Worm (Caenorhabditis elegans) whole organism, L4 larva: ENCODE data around the gene F54C4.4.

Experiments used
- F10B5.3 ChIP-seq: sonication (generic microtip); optimal IDR thresholded peaks from 2 replicates; lab custom pipeline; 2016; ENCODE audit warnings: mild to moderate bottlenecking, missing genetic modification characterization, missing compliant biosample characterization
- Y5F2A.4 ChIP-seq: fragments of 200-800 bp; sonication (Bioruptor generic); optimal IDR thresholded peaks from 2 replicates; lab custom pipeline; 2018; ENCODE audit warnings: mild to moderate bottlenecking, missing genetic modification characterization, missing compliant biosample characterization
- ZK337.2 ChIP-seq: fragments of 200-800 bp; sonication (Bioruptor generic); IDR thresholded peaks from 2 replicates; pipeline ENCODE4 v1.3.6; 2022; ENCODE audit warnings: missing genetic modification reagents, missing genetic modification characterization, missing compliant biosample characterization
- aha-1 ChIP-seq: fragments of 150-350 bp; peaks from one replicate; lab custom pipeline; 2014; ENCODE audit warnings: missing biosample characterization, missing genetic modification characterization
- aly-2 ChIP-seq: sonication (generic microtip); optimal IDR thresholded peaks from 2 replicates; lab custom pipeline; 2018; ENCODE audit warnings: missing biosample characterization, missing genetic modification characterization
- ama-1 ChIP-seq: fragments of 150-350 bp; optimal IDR thresholded peaks from 2 replicates; lab custom pipeline; 2014; ENCODE audit warnings: inconsistent platforms, mixed read lengths
- ceh-20 ChIP-seq: fragments of 200-800 bp; sonication (Bioruptor generic); IDR thresholded peaks from 2 replicates; pipeline ENCODE4 v1.3.6; 2022; ENCODE audit warnings: missing genetic modification reagents, missing genetic modification characterization, missing compliant biosample characterization
- ceh-28 ChIP-seq: fragments of 150-350 bp; optimal IDR thresholded peaks from 2 replicates; lab custom pipeline; 2014; ENCODE audit warnings: missing biosample characterization, missing genetic modification reagents, missing genetic modification characterization
- ceh-82 ChIP-seq: sonication (generic microtip); optimal IDR thresholded peaks from 2 replicates; lab custom pipeline; 2017; ENCODE audit warnings: missing biosample characterization, missing genetic modification characterization
- daf-12 ChIP-seq: fragments of 150-350 bp; optimal IDR thresholded peaks from 2 replicates; lab custom pipeline; 2014; ENCODE audit warnings: missing biosample characterization, missing genetic modification reagents, missing genetic modification characterization
- daf-16 ChIP-seq, 3 experiments: sonication (generic microtip); optimal IDR thresholded peaks; 2 replicates each; lab custom pipeline; 2016 to 2017; ENCODE audit warnings: missing genetic modification characterization in 3 of 3, missing genetic modification reagents in 3 of 3, mild to moderate bottlenecking in 2 of 3, missing compliant biosample characterization in 2 of 3, missing biosample characterization in 1 of 3, moderate library complexity in 1 of 3
- dpl-1 ChIP-seq: fragments of 150-350 bp; optimal IDR thresholded peaks from 2 replicates; lab custom pipeline; 2014; ENCODE audit warnings: missing biosample characterization, missing genetic modification reagents, missing genetic modification characterization
- duxl-1 ChIP-seq: sonication (generic microtip); optimal IDR thresholded peaks from 2 replicates; lab custom pipeline; 2016; ENCODE audit warnings: mild to moderate bottlenecking, missing genetic modification characterization, moderate library complexity, missing compliant biosample characterization; ENCODE audit not compliant: poor library complexity
- dve-1 ChIP-seq: sonication (generic microtip); optimal IDR thresholded peaks from 2 replicates; lab custom pipeline; 2017; ENCODE audit warnings: antibody characterized with exemption, mild to moderate bottlenecking, missing genetic modification characterization, missing compliant biosample characterization; ENCODE audit not compliant: insufficient read depth
- fkh-10 ChIP-seq: fragments of 150-350 bp; optimal IDR thresholded peaks from 2 replicates; lab custom pipeline; 2014; ENCODE audit warnings: missing biosample characterization, missing genetic modification reagents, missing genetic modification characterization
- gei-8 ChIP-seq: fragments of 200-800 bp; sonication (Bioruptor generic); optimal IDR thresholded peaks from 2 replicates; lab custom pipeline; 2018; ENCODE audit warnings: mild to moderate bottlenecking, missing genetic modification characterization, missing compliant biosample characterization
- hlh-30 ChIP-seq: sonication (generic microtip); optimal IDR thresholded peaks from 2 replicates; lab custom pipeline; 2017; ENCODE audit warnings: antibody characterized with exemption, mild to moderate bottlenecking, missing genetic modification characterization, missing compliant biosample characterization; ENCODE audit not compliant: insufficient read depth
- jun-1 ChIP-seq: fragments of 150-350 bp; optimal IDR thresholded peaks from 2 replicates; lab custom pipeline; 2014; ENCODE audit warnings: missing biosample characterization, missing genetic modification reagents, missing genetic modification characterization
- lim-7 ChIP-seq: fragments of 200-800 bp; sonication (Bioruptor generic); IDR thresholded peaks from 2 replicates; pipeline ENCODE4 v1.3.6; 2022; ENCODE audit warnings: missing genetic modification characterization, missing compliant biosample characterization
- lin-1 ChIP-seq: fragments of 200-800 bp; sonication (Bioruptor generic); IDR thresholded peaks from 2 replicates; pipeline ENCODE4 v1.3.6; 2022; ENCODE audit warnings: missing genetic modification reagents, missing genetic modification characterization, missing compliant biosample characterization
- lir-3 ChIP-seq: sonication (generic microtip); optimal IDR thresholded peaks from 2 replicates; lab custom pipeline; 2016; ENCODE audit warnings: mild to moderate bottlenecking, missing genetic modification characterization, missing compliant biosample characterization
- lsy-2 ChIP-seq, 2 experiments: fragments of 150-350 bp in 1 of 2; sonication (generic microtip) in 1 of 2; optimal IDR thresholded peaks; 2 replicates each; lab custom pipeline; 2014 to 2017; ENCODE audit warnings: missing biosample characterization in 2 of 2, missing genetic modification characterization in 2 of 2
- nhr-11 ChIP-seq: fragments of 150-350 bp; optimal IDR thresholded peaks from 2 replicates; lab custom pipeline; 2014; ENCODE audit warnings: missing biosample characterization, missing genetic modification characterization
- nhr-28 ChIP-seq: fragments of 150-350 bp; optimal IDR thresholded peaks from 2 replicates; lab custom pipeline; 2014; ENCODE audit warnings: missing biosample characterization, missing genetic modification characterization
- php-3 ChIP-seq: fragments of 200-800 bp; sonication (Bioruptor generic); IDR thresholded peaks from 2 replicates; pipeline ENCODE4 v1.3.6; 2022; ENCODE audit warnings: missing genetic modification reagents, missing genetic modification characterization, missing compliant biosample characterization
- pqm-1 ChIP-seq: sonication (generic microtip); optimal IDR thresholded peaks from 2 replicates; lab custom pipeline; 2017; ENCODE audit warnings: missing biosample characterization, missing genetic modification characterization
- rbr-2 ChIP-seq: sonication (generic microtip); optimal IDR thresholded peaks from 2 replicates; lab custom pipeline; 2016; ENCODE audit warnings: missing genotype, missing genetic modification characterization, missing compliant biosample characterization
- tra-1 ChIP-seq: fragments of 200-800 bp; sonication (Bioruptor generic); IDR thresholded peaks from 2 replicates; pipeline ENCODE4 v1.3.6; 2022; ENCODE audit warnings: missing genetic modification reagents, missing genetic modification characterization, missing compliant biosample characterization
- unc-130 ChIP-seq: sonication (generic microtip); optimal IDR thresholded peaks from 2 replicates; lab custom pipeline; 2016; ENCODE audit warnings: missing genetic modification reagents, missing genetic modification characterization, missing compliant biosample characterization
- unc-39 ChIP-seq: sonication (generic microtip); optimal IDR thresholded peaks from 2 replicates; lab custom pipeline; 2017; ENCODE audit warnings: missing biosample characterization, missing genetic modification characterization
- unc-62 ChIP-seq, 3 experiments: fragments of 150-350 bp in 1 of 3; sonication (generic microtip); optimal IDR thresholded peaks in 2 of 3; peaks in 1 of 3; 1 replicate in 1 of 3; 2 replicates in 2 of 3; lab custom pipeline; 2014 to 2017; ENCODE audit warnings: missing biosample characterization in 3 of 3, missing genetic modification characterization in 3 of 3, missing genetic modification reagents in 3 of 3, missing genotype in 1 of 3
- zfp-3 ChIP-seq: fragments of 200-800 bp; sonication (Bioruptor generic); conservative IDR thresholded peaks from 2 replicates; pipeline ENCODE4 v1.3.6; 2022; ENCODE audit warnings: missing genetic modification reagents, missing genetic modification characterization, missing compliant biosample characterization
- zip-11 ChIP-seq: fragments of 200-800 bp; sonication (Bioruptor generic); IDR thresholded peaks from 2 replicates; pipeline ENCODE4 v1.3.6; 2022; ENCODE audit warnings: missing genetic modification characterization, missing compliant biosample characterization
- zip-2 ChIP-seq: fragments of 150-350 bp; optimal IDR thresholded peaks from 2 replicates; lab custom pipeline; 2014; ENCODE audit warnings: missing biosample characterization, missing genetic modification characterization
- ztf-7 ChIP-seq: fragments of 150-350 bp; optimal IDR thresholded peaks from 2 replicates; lab custom pipeline; 2014; ENCODE audit warnings: missing biosample characterization, missing genetic modification characterization

The F54C4.4 gene

DNA sequence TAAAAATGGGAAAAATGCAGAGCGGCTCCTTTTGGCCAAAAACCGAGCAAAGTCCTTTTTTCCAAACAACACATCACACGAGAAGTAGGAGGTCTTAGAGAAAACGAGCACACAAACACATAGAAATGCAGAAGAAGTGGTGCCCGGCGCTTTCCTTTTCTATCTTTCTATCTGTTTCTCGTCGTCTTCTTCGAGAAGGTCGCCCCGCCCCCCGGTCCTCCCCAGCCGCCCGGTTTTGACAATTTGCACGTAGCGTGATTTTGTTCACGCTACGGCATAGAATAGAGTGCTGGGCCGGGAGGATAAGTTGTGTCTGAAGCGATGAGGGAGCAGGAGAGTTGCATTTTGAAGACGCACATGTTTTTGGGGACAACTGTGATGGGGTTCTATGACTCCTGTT is 20.2 kb downstream of the F54C4.4 start (continued):
- no peak for TF ChIP-seq F10B5.3 (tag; lab: Kevin White, UChicago)

DNA sequence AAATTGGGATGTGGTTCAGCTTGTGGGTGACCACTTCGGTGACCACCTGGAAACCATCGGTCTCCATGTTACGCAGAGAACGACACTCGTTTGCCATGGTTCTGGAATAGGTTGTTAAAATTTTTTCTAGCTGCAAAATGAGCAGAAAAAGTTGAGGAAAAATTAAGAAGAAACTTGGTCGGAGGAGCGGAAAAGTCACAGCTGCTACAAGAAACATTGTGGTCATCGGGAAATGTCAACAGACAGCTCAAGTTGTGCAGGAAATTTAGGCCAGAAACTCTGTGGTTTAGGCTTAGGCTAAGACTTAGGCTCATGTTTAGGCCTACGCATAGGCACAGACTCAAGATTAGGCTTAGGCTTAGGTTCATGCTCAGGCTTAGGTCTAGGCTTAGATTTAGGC is 21.0 kb downstream of the F54C4.4 start, which contains the start of gene pck-1:
Gene pck-1 (minus strand): TSS at position 101 of the 400 bp plus-strand sequence.
- TF ChIP-seq lir-3 (no peak), dpl-1 (GFP tag; lab: Kevin White, UChicago) (no peak), rbr-2 (tag; lab: Kevin White, UChicago) (no peak), zip-11 (no peak), zip-2 (no peak), nhr-28 (tag; lab: Kevin White, UChicago) (peak; percentile 34), pqm-1 (tag; lab: Kevin White, UChicago) (no peak), F10B5.3 (tag; lab: Kevin White, UChicago) (no peak), ama-1 (lab: Kevin White, UChicago) (peak; percentile 15), duxl-1 (tag; lab: Kevin White, UChicago) (no peak), lim-7 (no peak), unc-39 (no peak), aly-2 (tag; lab: Kevin White, UChicago) (no peak), lsy-2 (tag; optimal IDR thresholded peaks at IDR 0.05; lab: Kevin White, UChicago) (no peak), nhr-11 (peak; percentile 7)

DNA sequence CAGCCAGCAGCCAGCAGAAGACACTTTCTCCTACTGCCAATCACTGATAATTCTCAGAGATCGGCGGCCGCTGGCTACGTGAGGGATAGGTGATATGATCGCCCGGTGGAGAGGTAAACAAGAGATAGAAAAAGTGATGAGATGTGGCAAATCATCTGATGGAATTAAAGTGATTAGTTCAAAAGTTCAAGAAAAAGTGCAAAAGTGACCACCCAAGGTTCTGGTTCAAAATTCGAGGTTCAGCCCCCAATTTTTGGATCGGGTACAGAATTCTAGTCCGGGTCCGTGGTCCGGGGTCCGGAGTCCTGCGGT is 21.6 kb downstream of the F54C4.4 start:
- TF ChIP-seq aha-1 (tag; lab: Kevin White, UChicago), result peak; percentile 46
- TF ChIP-seq fkh-10 (GFP tag; lab: Kevin White, UChicago), result no peak
- no peak for TF ChIP-seq lsy-2 (tag; optimal IDR thresholded peaks at IDR 0.05; lab: Kevin White, UChicago)
- TF ChIP-seq lin-1 (GFP tag; lab: Robert Waterston, UW), result no peak
- no peak for TF ChIP-seq dve-1 (tag; lab: Kevin White, UChicago)
- TF ChIP-seq ceh-20, result no peak
- TF ChIP-seq daf-12 (tag; lab: Kevin White, UChicago), result no peak
- TF ChIP-seq gei-8 (GFP tag; lab: Kevin White, UChicago), result no peak
- TF ChIP-seq jun-1 (tag; lab: Kevin White, UChicago), result no peak
- TF ChIP-seq tra-1 (GFP tag; lab: Robert Waterston, UW), result no peak
- peak; percentile 1 for TF ChIP-seq hlh-30 (tag; lab: Kevin White, UChicago)
- peak in 1 of 2 experiments; percentile 49 for TF ChIP-seq unc-62 (GFP tag; optimal IDR thresholded peaks at IDR 0.05 in 1 of 2; lab: Kevin White, UChicago)
- no peak for TF ChIP-seq unc-62 (tag; optimal IDR thresholded peaks at IDR 0.05; lab: Kevin White, UChicago)
- TF ChIP-seq unc-130 (GFP tag; lab: Kevin White, UChicago), result no peak
- no peak for TF ChIP-seq php-3 (GFP tag; lab: Robert Waterston, UW)
- TF ChIP-seq ztf-7 (tag; lab: Kevin White, UChicago), result no peak
- TF ChIP-seq F10B5.3 (tag; lab: Kevin White, UChicago), result no peak
- no peak for TF ChIP-seq ama-1 (lab: Kevin White, UChicago)
- TF ChIP-seq Y5F2A.4 (GFP tag; lab: Kevin White, UChicago), result no peak
- TF ChIP-seq zfp-3 (GFP tag; lab: Robert Waterston, UW), result no peak
- no peak for TF ChIP-seq ceh-82 (tag; lab: Kevin White, UChicago)
- TF ChIP-seq ceh-28, result no peak
- no peak for TF ChIP-seq ZK337.2
- peak in 1 of 2 experiments; percentile 28 for TF ChIP-seq daf-16 (GFP tag; optimal IDR thresholded peaks at IDR 0.05; lab: Kevin White, UChicago)
- no peak for TF ChIP-seq daf-16 (tag; optimal IDR thresholded peaks at IDR 0.05; lab: Kevin White, UChicago)
- TF ChIP-seq, all 104 proteins: peak for 4
